Fruit fly (Drosophila melanogaster) Kc167 (cell line): Measurements from ENCODE around the gene CG5070.

Experiments used
- Myc ChIP-seq: fragments of >200 bp; optimal IDR thresholded peaks from 2 replicates; lab custom pipeline; 2017; ENCODE audit warnings: missing external identifiers
- Sin3A ChIP-seq: fragments of >200 bp; optimal IDR thresholded peaks from 2 replicates; lab custom pipeline; 2018; ENCODE audit warnings: missing external identifiers
- h ChIP-seq: fragments of >200 bp; optimal IDR thresholded peaks from 3 replicates; lab custom pipeline; 2018; ENCODE audit warnings: missing external identifiers
- insv ChIP-seq: fragments of >200 bp; optimal IDR thresholded peaks from 3 replicates; lab custom pipeline; 2018; ENCODE audit warnings: missing external identifiers
- psq ChIP-seq: fragments of >200 bp; optimal IDR thresholded peaks from 2 replicates; lab custom pipeline; 2017; ENCODE audit warnings: missing external identifiers
- ttk ChIP-seq: sonication (Bioruptor generic); optimal IDR thresholded peaks from 2 replicates; lab custom pipeline; 2017; ENCODE audit warnings: missing external identifiers

The CG5070 gene

dm6 chrX:17202498-17203162 lies at the start of gene CG5070, which contains the start of gene TTLL1A:
CG5070 (plus strand) TSS chrX:17203112.
TTLL1A (minus strand) TSS chrX:17202598.
- TF ChIP-seq insv (lab: Kevin White, UChicago): no peak
- TF ChIP-seq h (lab: Kevin White, UChicago): no peak
- no peak for TF ChIP-seq psq (lab: Kevin White, UChicago)
- TF ChIP-seq Sin3A: no peak
- no peak for TF ChIP-seq ttk (lab: Kevin White, UChicago)
- TF ChIP-seq Myc (lab: Kevin White, UChicago): no peak

dm6 chrX:17159116-17159515 lies 43.8 kb upstream of the CG5070 start, which contains the start of gene xmas:
xmas (minus strand) TSS chrX:17159306.
- TF ChIP-seq ttk (lab: Kevin White, UChicago): no peak
- no peak for TF ChIP-seq Sin3A
- no peak for TF ChIP-seq insv (lab: Kevin White, UChicago)
- TF ChIP-seq h (lab: Kevin White, UChicago): no peak
- no peak for TF ChIP-seq Myc (lab: Kevin White, UChicago)
- no peak for TF ChIP-seq psq (lab: Kevin White, UChicago)

dm6 chrX:17159819-17160218 lies 43.1 kb upstream of the CG5070 start, which contains the start of gene baz:
baz (plus strand) TSS chrX:17160006.
- TF ChIP-seq h (lab: Kevin White, UChicago): no peak
- TF ChIP-seq Myc (lab: Kevin White, UChicago): no peak
- no peak for TF ChIP-seq psq (lab: Kevin White, UChicago)
- no peak for TF ChIP-seq ttk (lab: Kevin White, UChicago)
- TF ChIP-seq Sin3A: no peak
- no peak for TF ChIP-seq insv (lab: Kevin White, UChicago)

dm6 chrX:17160396-17161040 lies 42.4 kb upstream of the CG5070 start:
- no peak for TF ChIP-seq psq (lab: Kevin White, UChicago)
- TF ChIP-seq insv (lab: Kevin White, UChicago): no peak

DNA sequence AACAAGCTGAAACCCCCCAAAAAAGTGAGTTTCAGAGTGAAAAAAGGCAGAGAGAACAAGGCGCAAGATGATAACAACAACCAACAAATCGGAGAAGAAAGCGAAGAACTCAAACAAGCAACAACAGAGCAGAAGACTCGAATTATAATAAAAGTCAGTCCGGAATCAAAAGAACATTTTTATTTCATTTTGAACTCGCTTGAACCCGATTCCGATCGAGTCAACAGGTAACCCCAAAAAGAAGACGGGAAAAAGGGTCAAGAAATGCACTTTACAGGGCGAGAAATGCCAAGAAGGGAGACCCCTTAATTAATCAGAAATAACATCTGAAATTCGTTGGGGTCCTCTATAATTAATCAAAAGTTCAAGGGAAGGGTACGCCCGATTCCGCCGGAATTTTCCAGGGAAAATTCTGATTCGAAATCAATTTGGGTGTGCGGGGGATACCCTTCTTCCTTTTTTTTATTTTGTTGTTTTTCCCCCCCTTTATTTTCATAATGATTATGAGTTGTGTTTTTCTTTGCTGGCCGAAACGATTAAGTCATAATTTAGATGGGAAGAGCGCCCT lies 40.4 kb upstream of the CG5070 start:
- TF ChIP-seq h (lab: Kevin White, UChicago): no peak

DNA sequence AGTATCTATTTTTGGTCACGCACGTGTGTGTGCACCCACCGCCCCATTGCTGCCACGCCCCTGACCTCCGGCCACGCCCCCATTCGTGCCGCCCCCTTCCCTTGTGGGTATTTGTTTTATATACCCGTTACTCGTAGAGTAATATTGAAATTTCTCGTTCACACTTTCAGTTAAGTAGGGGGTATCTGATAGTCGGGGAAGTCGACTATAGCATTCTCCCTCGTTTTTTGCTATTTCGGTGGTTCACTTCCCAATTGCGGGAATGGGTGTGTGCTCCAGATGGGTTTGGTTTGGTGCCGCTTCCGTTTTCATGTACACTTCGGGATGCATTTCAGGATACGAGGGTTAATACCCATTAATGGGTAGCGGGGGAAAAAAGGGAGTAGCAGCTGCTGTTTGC lies 35.6 kb upstream of the CG5070 start:
- TF ChIP-seq Myc (lab: Kevin White, UChicago) (no peak), h (lab: Kevin White, UChicago) (no peak), Sin3A (no peak), psq (lab: Kevin White, UChicago) (no peak), insv (lab: Kevin White, UChicago) (no peak), ttk (lab: Kevin White, UChicago) (no peak)

DNA sequence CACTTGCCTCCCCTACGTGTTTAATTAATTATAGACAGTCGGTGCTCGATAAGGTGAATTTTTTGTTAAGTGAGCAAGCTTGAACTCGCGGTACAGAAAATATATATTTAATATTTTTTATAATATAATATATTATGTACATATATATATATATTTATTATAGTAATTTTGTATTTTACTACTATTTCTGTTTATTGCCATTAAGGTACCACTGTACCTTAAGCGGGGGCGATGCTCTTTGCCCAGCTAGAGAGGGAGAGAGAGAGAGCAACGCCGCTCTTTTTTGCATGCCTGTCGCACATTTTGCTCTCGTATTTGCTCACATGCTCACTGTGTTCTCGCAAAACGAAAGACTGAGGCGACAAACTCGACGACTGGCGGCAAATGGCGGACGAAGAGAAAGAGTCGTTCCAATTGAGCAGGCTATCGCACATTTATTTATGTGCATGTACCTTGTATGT lies 32.4 kb upstream of the CG5070 start:
- TF ChIP-seq ttk (lab: Kevin White, UChicago): no peak
- TF ChIP-seq Myc (lab: Kevin White, UChicago): no peak
- TF ChIP-seq h (lab: Kevin White, UChicago): no peak
- no peak for TF ChIP-seq insv (lab: Kevin White, UChicago)
- TF ChIP-seq Sin3A: no peak
- TF ChIP-seq psq (lab: Kevin White, UChicago): no peak

- TF ChIP-seq ttk (lab: Kevin White, UChicago) (no peak), psq (lab: Kevin White, UChicago) (no peak), insv (lab: Kevin White, UChicago) (no peak), h (lab: Kevin White, UChicago) (no peak), Sin3A (no peak), Myc (lab: Kevin White, UChicago) (no peak)
Observed at dm6 chrX:17172123-17172522, 30.8 kb upstream of the CG5070 start.

dm6 chrX:17172777-17173315 lies 30.1 kb upstream of the CG5070 start:
- TF ChIP-seq h (lab: Kevin White, UChicago) (no peak), ttk (lab: Kevin White, UChicago) (no peak), Sin3A (no peak), insv (lab: Kevin White, UChicago) (no peak), Myc (lab: Kevin White, UChicago) (no peak), psq (lab: Kevin White, UChicago) (no peak)

DNA sequence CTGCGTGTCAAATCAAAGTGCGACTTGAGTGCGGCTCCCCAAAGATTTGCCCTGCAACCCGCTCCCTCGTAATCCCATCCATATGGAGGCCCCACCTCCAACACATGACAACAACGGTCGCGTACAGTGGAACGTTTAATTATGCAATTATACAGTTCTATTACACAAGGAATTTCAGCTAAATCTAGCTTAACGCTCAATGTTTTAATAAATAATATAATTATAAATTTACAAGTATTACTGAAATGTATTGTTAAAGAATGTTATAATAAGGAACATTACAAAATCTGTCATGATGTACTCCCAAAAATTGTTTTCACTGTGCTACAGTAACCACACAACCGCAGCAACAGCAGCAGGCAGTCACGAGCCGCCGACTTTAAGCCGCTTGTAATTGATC lies 28.8 kb upstream of the CG5070 start:
- TF ChIP-seq Myc (lab: Kevin White, UChicago): no peak
- no peak for TF ChIP-seq h (lab: Kevin White, UChicago)
- no peak for TF ChIP-seq ttk (lab: Kevin White, UChicago)
- no peak for TF ChIP-seq Sin3A
- TF ChIP-seq psq (lab: Kevin White, UChicago): no peak
- no peak for TF ChIP-seq insv (lab: Kevin White, UChicago)

- no peak for TF ChIP-seq psq (lab: Kevin White, UChicago)
- no peak for TF ChIP-seq Sin3A
- TF ChIP-seq ttk (lab: Kevin White, UChicago): no peak
- no peak for TF ChIP-seq Myc (lab: Kevin White, UChicago)
- TF ChIP-seq insv (lab: Kevin White, UChicago): no peak
- TF ChIP-seq h (lab: Kevin White, UChicago): no peak
Observed at dm6 chrX:17175558-17176189, 27.2 kb upstream of the CG5070 start.
